Worm (Caenorhabditis elegans): ENCODE results near the gene Y69A2AR.19.

DNA sequence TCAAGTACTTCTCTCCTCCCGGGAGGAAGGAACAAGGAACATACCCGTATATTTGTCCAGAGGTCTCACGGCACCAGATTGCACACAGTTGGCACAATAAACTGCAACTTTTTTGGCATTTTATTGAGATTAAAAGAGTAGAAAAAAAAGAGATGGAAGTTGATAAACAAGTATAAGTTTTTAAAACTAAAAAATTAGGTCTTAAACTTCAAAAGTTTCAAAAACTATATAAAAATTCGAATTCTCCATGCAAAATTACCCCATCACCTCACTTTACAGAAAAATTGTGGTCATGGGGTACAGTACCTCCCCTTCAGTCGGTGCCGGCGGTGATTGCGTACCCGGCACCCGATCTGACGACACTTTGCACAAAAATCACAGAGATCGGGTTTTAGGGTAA is 37.4 kb upstream of the Y69A2AR.19 start, which contains the start of gene C45G7.13:
- no peak for TF ChIP-seq ztf-11 (tag; optimal IDR thresholded peaks at IDR 0.05)
- TF ChIP-seq dve-1 (tag; optimal IDR thresholded peaks at IDR 0.05; ENCODE audit: insufficient read depth): no peak
- no peak for TF ChIP-seq unc-39 (tag; optimal IDR thresholded peaks at IDR 0.05)
- TF ChIP-seq mxl-3 (GFP tag; optimal IDR thresholded peaks at IDR 0.05): no peak
- TF ChIP-seq tag-97 (GFP tag; IDR thresholded peaks at IDR 0.05): no peak
- TF ChIP-seq ceh-82 (tag; optimal IDR thresholded peaks at IDR 0.05): no peak
- TF ChIP-seq ceh-28 (tag; optimal IDR thresholded peaks at IDR 0.05): no peak
- no peak for TF ChIP-seq snpc-4 (tag; optimal IDR thresholded peaks at IDR 0.05)
- TF ChIP-seq hlh-11 (tag; optimal IDR thresholded peaks at IDR 0.05): no peak
- TF ChIP-seq aly-2 (tag; optimal IDR thresholded peaks at IDR 0.05): no peak
- TF ChIP-seq egl-27 (tag; optimal IDR thresholded peaks at IDR 0.05): no peak
- no peak for TF ChIP-seq unc-62 (GFP tag; optimal IDR thresholded peaks at IDR 0.05 in 1 of 2)
- no peak for TF ChIP-seq unc-62 (tag; optimal IDR thresholded peaks at IDR 0.05)
- no peak for TF ChIP-seq nhr-10 (tag; optimal IDR thresholded peaks at IDR 0.05)
- TF ChIP-seq zip-11 (GFP tag; IDR thresholded peaks at IDR 0.05): no peak
